Worm (Caenorhabditis elegans) whole organism, L4 larva: ENCODE measurements around the gene T11F9.10.
A peak's percentile ranks its signal among the peaks of the same experiment; 100 is the strongest.

Source experiments
- F10B5.3 ChIP-seq: sonication (generic microtip); optimal IDR thresholded peaks from 2 replicates; lab custom pipeline; 2016; ENCODE audit warnings: mild to moderate bottlenecking, missing genetic modification characterization, missing compliant biosample characterization
- F44E2.7 ChIP-seq: fragments of 200-800 bp; sonication (Bioruptor generic); IDR thresholded peaks from 2 replicates; pipeline ENCODE4 v2.1.2; 2022; ENCODE audit warnings: missing genetic modification characterization, missing compliant biosample characterization
- T20F7.1 ChIP-seq: fragments of 200-800 bp; sonication (Bioruptor generic); optimal IDR thresholded peaks from 2 replicates; lab custom pipeline; 2018; ENCODE audit warnings: mild to moderate bottlenecking, missing genetic modification characterization, missing compliant biosample characterization
- Y48G9A.11 ChIP-seq: fragments of 200-800 bp; sonication (Bioruptor generic); IDR thresholded peaks from 2 replicates; pipeline ENCODE4 v1.3.6; 2022; ENCODE audit warnings: missing genetic modification reagents, missing genetic modification characterization, missing compliant biosample characterization
- Y5F2A.4 ChIP-seq: fragments of 200-800 bp; sonication (Bioruptor generic); optimal IDR thresholded peaks from 2 replicates; lab custom pipeline; 2018; ENCODE audit warnings: mild to moderate bottlenecking, missing genetic modification characterization, missing compliant biosample characterization
- ZK337.2 ChIP-seq: fragments of 200-800 bp; sonication (Bioruptor generic); IDR thresholded peaks from 2 replicates; pipeline ENCODE4 v1.3.6; 2022; ENCODE audit warnings: missing genetic modification reagents, missing genetic modification characterization, missing compliant biosample characterization
- aha-1 ChIP-seq: fragments of 150-350 bp; peaks from one replicate; lab custom pipeline; 2014; ENCODE audit warnings: missing biosample characterization, missing genetic modification characterization
- arid-1 ChIP-seq: fragments of 200-800 bp; sonication (Bioruptor generic); conservative IDR thresholded peaks from 2 replicates; pipeline ENCODE4 v1.3.6; 2022; ENCODE audit warnings: missing genetic modification reagents, missing genetic modification characterization, missing compliant biosample characterization
- ceh-44 ChIP-seq: fragments of 200-800 bp; sonication (Bioruptor generic); IDR thresholded peaks from 2 replicates; pipeline ENCODE4 v1.3.6; 2022; ENCODE audit warnings: missing genetic modification reagents, missing genetic modification characterization, missing compliant biosample characterization
- daf-8 ChIP-seq: fragments of 200-800 bp; sonication (Bioruptor generic); IDR thresholded peaks from 2 replicates; pipeline ENCODE4 v1.3.6; 2022; ENCODE audit warnings: missing genetic modification characterization, missing compliant biosample characterization
- dmd-6 ChIP-seq: fragments of 200-800 bp; sonication (Bioruptor generic); IDR thresholded peaks from 2 replicates; pipeline ENCODE4 v1.3.6; 2022; ENCODE audit warnings: missing genetic modification reagents, missing genetic modification characterization, missing compliant biosample characterization
- duxl-1 ChIP-seq: sonication (generic microtip); optimal IDR thresholded peaks from 2 replicates; lab custom pipeline; 2016; ENCODE audit warnings: mild to moderate bottlenecking, missing genetic modification characterization, moderate library complexity, missing compliant biosample characterization; ENCODE audit not compliant: poor library complexity
- dve-1 ChIP-seq: sonication (generic microtip); optimal IDR thresholded peaks from 2 replicates; lab custom pipeline; 2017; ENCODE audit warnings: antibody characterized with exemption, mild to moderate bottlenecking, missing genetic modification characterization, missing compliant biosample characterization; ENCODE audit not compliant: insufficient read depth
- egl-27 ChIP-seq: sonication (generic microtip); optimal IDR thresholded peaks from 3 replicates; lab custom pipeline; 2017; ENCODE audit warnings: missing biosample characterization, missing genetic modification reagents, missing genetic modification characterization
- egl-43 ChIP-seq: fragments of 200-800 bp; sonication (Bioruptor generic); IDR thresholded peaks from 2 replicates; pipeline ENCODE4 v1.3.6; 2022; ENCODE audit warnings: missing genetic modification reagents, missing genetic modification characterization, missing compliant biosample characterization
- fos-1 ChIP-seq: fragments of 150-350 bp; optimal IDR thresholded peaks from 2 replicates; lab custom pipeline; 2014; ENCODE audit warnings: missing biosample characterization, missing genetic modification characterization
- hif-1 ChIP-seq, 2 experiments: sonication (generic microtip); optimal IDR thresholded peaks; 2 replicates each; lab custom pipeline; 2016 to 2017; ENCODE audit warnings: missing compliant biosample characterization in 2 of 2, missing genetic modification characterization in 2 of 2, missing genetic modification reagents in 2 of 2, missing genotype in 2 of 2, mild to moderate bottlenecking in 1 of 2
- hmg-1.1 ChIP-seq: fragments of 200-800 bp; sonication (Bioruptor generic); IDR thresholded peaks from 2 replicates; pipeline ENCODE4 v1.3.6; 2022; ENCODE audit warnings: missing genetic modification reagents, missing genetic modification characterization, missing compliant biosample characterization
- lin-29 ChIP-seq: fragments of 200-800 bp; sonication (Bioruptor generic); IDR thresholded peaks from 2 replicates; pipeline ENCODE4 v1.3.6; 2022; ENCODE audit warnings: missing genetic modification reagents, missing genetic modification characterization, missing compliant biosample characterization
- lin-38 ChIP-seq: fragments of 200-800 bp; sonication (Bioruptor generic); IDR thresholded peaks from 2 replicates; pipeline ENCODE4 v1.3.6; 2022; ENCODE audit warnings: missing genetic modification reagents, missing genetic modification characterization, missing compliant biosample characterization
- lin-39 ChIP-seq: fragments of 150-350 bp; optimal IDR thresholded peaks from 2 replicates; lab custom pipeline; 2014; ENCODE audit warnings: missing biosample characterization, missing genetic modification reagents, missing genetic modification characterization
- madf-5 ChIP-seq, 2 experiments: fragments of 200-800 bp; sonication (Bioruptor generic); IDR thresholded peaks; 2 replicates each; pipeline ENCODE4 v1.3.6; 2022; ENCODE audit warnings: missing compliant biosample characterization in 2 of 2, missing genetic modification characterization in 2 of 2
- mes-2 ChIP-seq: sonication (generic microtip); optimal IDR thresholded peaks from 2 replicates; lab custom pipeline; 2016; ENCODE audit warnings: missing genotype, mild to moderate bottlenecking, missing genetic modification characterization, missing compliant biosample characterization; ENCODE audit not compliant: poor library complexity, severe bottlenecking
- nhr-11 ChIP-seq: fragments of 150-350 bp; optimal IDR thresholded peaks from 2 replicates; lab custom pipeline; 2014; ENCODE audit warnings: missing biosample characterization, missing genetic modification characterization
- nhr-111 ChIP-seq: fragments of 200-800 bp; sonication (Bioruptor generic); optimal IDR thresholded peaks from 2 replicates; lab custom pipeline; 2018; ENCODE audit warnings: mild to moderate bottlenecking, missing genetic modification characterization, missing compliant biosample characterization
- nhr-25 ChIP-seq: sonication (generic microtip); optimal IDR thresholded peaks from 2 replicates; lab custom pipeline; 2017; ENCODE audit warnings: missing genetic modification characterization, mild to moderate bottlenecking, missing compliant biosample characterization, antibody characterized with exemption, moderate library complexity, borderline replicate concordance; ENCODE audit not compliant: insufficient read depth
- nhr-76 ChIP-seq: fragments of 150-350 bp; optimal IDR thresholded peaks from 2 replicates; lab custom pipeline; 2014; ENCODE audit warnings: missing biosample characterization, missing genetic modification characterization
- php-3 ChIP-seq: fragments of 200-800 bp; sonication (Bioruptor generic); IDR thresholded peaks from 2 replicates; pipeline ENCODE4 v1.3.6; 2022; ENCODE audit warnings: missing genetic modification reagents, missing genetic modification characterization, missing compliant biosample characterization
- sdz-12 ChIP-seq: fragments of 200-800 bp; sonication (Bioruptor generic); optimal IDR thresholded peaks from 2 replicates; lab custom pipeline; 2018; ENCODE audit warnings: mild to moderate bottlenecking, missing genetic modification characterization, missing compliant biosample characterization
- set-16 ChIP-seq: fragments of 200-800 bp; sonication (Bioruptor generic); IDR thresholded peaks from 2 replicates; pipeline ENCODE4 v1.3.6; 2022; ENCODE audit warnings: missing genetic modification reagents, missing genetic modification characterization, missing compliant biosample characterization
- snpc-1.2 ChIP-seq: fragments of 200-800 bp; sonication (Bioruptor generic); IDR thresholded peaks from 2 replicates; pipeline ENCODE4 v1.3.6; 2022; ENCODE audit warnings: missing genetic modification reagents, missing genetic modification characterization, missing compliant biosample characterization
- spr-1 ChIP-seq: sonication (generic microtip); optimal IDR thresholded peaks from 2 replicates; lab custom pipeline; 2016; ENCODE audit warnings: mild to moderate bottlenecking, missing genetic modification characterization, missing compliant biosample characterization
- unc-62 ChIP-seq, 3 experiments: fragments of 150-350 bp in 1 of 3; sonication (generic microtip); optimal IDR thresholded peaks in 2 of 3; peaks in 1 of 3; 1 replicate in 1 of 3; 2 replicates in 2 of 3; lab custom pipeline; 2014 to 2017; ENCODE audit warnings: missing biosample characterization in 3 of 3, missing genetic modification characterization in 3 of 3, missing genetic modification reagents in 3 of 3, missing genotype in 1 of 3
- zag-1 ChIP-seq: fragments of 150-350 bp; optimal IDR thresholded peaks from 2 replicates; lab custom pipeline; 2014; ENCODE audit warnings: missing biosample characterization, missing genetic modification characterization

T11F9.10 gene

ce11 chrV:11445375-11445774 lies 41.4 kb upstream of the T11F9.10 start (continued):
- TF ChIP-seq mes-2 (tag; lab: Kevin White, UChicago) = no peak
- TF ChIP-seq dve-1 (tag; lab: Kevin White, UChicago) = no peak
- TF ChIP-seq duxl-1 (tag; lab: Kevin White, UChicago) = no peak
- no peak for TF ChIP-seq spr-1 (tag; lab: Kevin White, UChicago)
- 0 out of 2 replicates have a peak, but pooled peaks have one; percentile 55 for TF ChIP-seq egl-43 (GFP tag; lab: Robert Waterston, UW)
- no peak for TF ChIP-seq unc-62 (GFP tag; optimal IDR thresholded peaks at IDR 0.05 in 1 of 2; lab: Kevin White, UChicago)
- TF ChIP-seq unc-62 (tag; optimal IDR thresholded peaks at IDR 0.05; lab: Kevin White, UChicago) = no peak
- TF ChIP-seq F10B5.3 = no peak
- no peak for TF ChIP-seq ZK337.2 (GFP tag; lab: Robert Waterston, UW)
- no peak for TF ChIP-seq zag-1 (tag; lab: Kevin White, UChicago)
- TF ChIP-seq php-3 = no peak
- peak in 1 of 2 experiments; percentile 18 for TF ChIP-seq hif-1 (tag; optimal IDR thresholded peaks at IDR 0.05; lab: Kevin White, UChicago)
- TF ChIP-seq dmd-6 = no peak
- no peak for TF ChIP-seq lin-38 (GFP tag; lab: Robert Waterston, UW)
- no peak for TF ChIP-seq nhr-25 (tag; lab: Kevin White, UChicago)
- peak; percentile 63 for TF ChIP-seq hmg-1.1 (GFP tag; lab: Robert Waterston, UW)

ce11 chrV:11446297-11446696 lies 40.5 kb upstream of the T11F9.10 start, which contains the start of gene mig-17:
TSS of gene mig-17 (plus strand) at chrV:11446685.
- TF ChIP-seq madf-5 (GFP tag; IDR thresholded peaks at IDR 0.05; lab: Robert Waterston, UW) (no peak), ceh-44 (GFP tag; lab: Robert Waterston, UW) (no peak), lin-39 (no peak)

- no peak for TF ChIP-seq T20F7.1 (GFP tag; lab: Kevin White, UChicago)
- no peak for TF ChIP-seq aha-1 (tag; lab: Kevin White, UChicago)
- TF ChIP-seq egl-27 (tag; lab: Kevin White, UChicago) = no peak
- TF ChIP-seq nhr-76 (tag; lab: Kevin White, UChicago) = no peak
- TF ChIP-seq F44E2.7 = 0 out of 2 replicates have a peak, but pooled peaks have one; percentile 18
- TF ChIP-seq sdz-12 (GFP tag; lab: Kevin White, UChicago) = no peak
- peak; percentile 93 for TF ChIP-seq set-16 (GFP tag; lab: Robert Waterston, UW)
- no peak for TF ChIP-seq fos-1 (tag; lab: Kevin White, UChicago)
- no peak for TF ChIP-seq snpc-1.2 (GFP tag; lab: Robert Waterston, UW)
- TF ChIP-seq, all 104 proteins: peak for 2
Observed at ce11 chrV:11449404-11449803, 37.4 kb upstream of the T11F9.10 start.

ce11 chrV:11450257-11450656 lies 36.5 kb upstream of the T11F9.10 start, which contains the start of gene col-156:
TSS of gene col-156 (minus strand) at chrV:11450357.
- no peak for TF ChIP-seq Y5F2A.4 (GFP tag; lab: Kevin White, UChicago)
- peak; percentile 12 for TF ChIP-seq aha-1 (tag; lab: Kevin White, UChicago)
- no peak for TF ChIP-seq Y48G9A.11
- TF ChIP-seq daf-8 (GFP tag; lab: Robert Waterston, UW) = no peak
- TF ChIP-seq nhr-111 (GFP tag; lab: Kevin White, UChicago) = no peak
- TF ChIP-seq arid-1 (GFP tag; lab: Robert Waterston, UW) = no peak
- TF ChIP-seq ceh-44 (GFP tag; lab: Robert Waterston, UW) = no peak
- TF ChIP-seq, all 104 proteins: peak for 1

ce11 chrV:11454917-11455316 lies 31.9 kb upstream of the T11F9.10 start:
- no peak for TF ChIP-seq lin-29 (GFP tag; lab: Robert Waterston, UW)
- TF ChIP-seq nhr-11 (tag; lab: Kevin White, UChicago) = no peak
